Fruit fly (Drosophila melanogaster): ENCODE data around the gene CG4325.

Gene CG4325

dm6 chrX:2076412-2077357, 33.1 kb upstream of the CG4325 start, which contains the start of gene CG4025 (continued):
- TF ChIP-seq E2f2 (GFP tag; IDR thresholded peaks at IDR 0.05) (peak; percentile 83), ci (GFP tag; IDR thresholded peaks at IDR 0.05) (no peak), pzg (GFP tag; optimal IDR thresholded peaks at IDR 0.05) (peak; percentile 34), MESR4 (GFP tag; optimal IDR thresholded peaks at IDR 0.05) (peak; percentile 51)

dm6 chrX:2075846-2076377, 32.3 kb upstream of the CG4325 start, which contains the start of gene CG4045:
CG4045 (minus strand) TSS chrX:2075900.
- TF ChIP-seq CG4424 (GFP tag; optimal IDR thresholded peaks at IDR 0.05) (peak; percentile 18), salm (tag; optimal IDR thresholded peaks at IDR 0.05) (no peak), lilli (GFP tag; optimal IDR thresholded peaks at IDR 0.05) (no peak), pzg (GFP tag; optimal IDR thresholded peaks at IDR 0.05) (peak; percentile 20), D19A (tag; optimal IDR thresholded peaks at IDR 0.05) (peak; percentile 3), Awh (GFP tag; IDR thresholded peaks at IDR 0.05) (no peak), nmo (GFP tag; optimal IDR thresholded peaks at IDR 0.05) (peak; percentile 16), CG31441 (GFP tag; IDR thresholded peaks at IDR 0.05) (0 out of 2 replicates have a peak, but pooled peaks have one; percentile 18), fd64A (GFP tag; optimal IDR thresholded peaks at IDR 0.05) (no peak), MBD-R2 (GFP tag; IDR thresholded peaks at IDR 0.05) (peak; percentile 64; the same call in 1 of the 2 replicates), sqz (GFP tag; optimal IDR thresholded peaks at IDR 0.05) (no peak), wek (GFP tag; optimal IDR thresholded peaks at IDR 0.05) (peak; percentile 83), hbn (GFP tag; IDR thresholded peaks at IDR 0.05; ENCODE audit: partially characterized antibody) (peak; percentile 47; the same call in 1 of the 2 replicates), Hr51 (GFP tag; optimal IDR thresholded peaks at IDR 0.05) (peak in 1 of 2 experiments; percentile 15), HmgD (GFP tag; optimal IDR thresholded peaks at IDR 0.05) (no peak), CG2889 (GFP tag; IDR thresholded peaks at IDR 0.05) (no peak), jumu (GFP tag; optimal IDR thresholded peaks at IDR 0.05) (no peak), grau (tag; optimal IDR thresholded peaks at IDR 0.05) (peak; percentile 28), CG17361 (GFP tag; IDR thresholded peaks at IDR 0.05) (0 out of 3 replicates have a peak, but pooled peaks have one; percentile 21), maf-S (GFP tag; optimal IDR thresholded peaks at IDR 0.05) (no peak), CoRest (tag; optimal IDR thresholded peaks at IDR 0.05) (peak; percentile 2), Sry-β (GFP tag; optimal IDR thresholded peaks at IDR 0.05) (peak; percentile 40), CG3065 (GFP tag; optimal IDR thresholded peaks at IDR 0.05) (no peak), CG42726 (GFP tag; IDR thresholded peaks at IDR 0.05; ENCODE audit: partially characterized antibody) (no peak), peb (GFP tag; IDR thresholded peaks at IDR 0.05) (no peak), MESR4 (GFP tag; optimal IDR thresholded peaks at IDR 0.05) (no peak), CG11504 (tag; optimal IDR thresholded peaks at IDR 0.05) (peak; percentile 39), row (GFP tag; IDR thresholded peaks at IDR 0.05) (peak; percentile 54), Hmr (GFP tag; optimal IDR thresholded peaks at IDR 0.05) (no peak), D (optimal IDR thresholded peaks at IDR 0.05) (no peak), D (GFP tag; optimal IDR thresholded peaks at IDR 0.05) (no peak), CG15514 (GFP tag; optimal IDR thresholded peaks at IDR 0.05) (peak; percentile 19), ash1 (GFP tag; optimal IDR thresholded peaks at IDR 0.05) (no peak), Lhr (GFP tag; optimal IDR thresholded peaks at IDR 0.05) (no peak), CG9876 (GFP tag; optimal IDR thresholded peaks at IDR 0.05) (no peak), lab (GFP tag; optimal IDR thresholded peaks at IDR 0.05) (peak; percentile 1), CG30020 (tag; optimal IDR thresholded peaks at IDR 0.05) (no peak), Nf-YA (GFP tag; IDR thresholded peaks at IDR 0.05) (no peak), CG18262 (tag; optimal IDR thresholded peaks at IDR 0.05) (peak; percentile 17), sug (tag; optimal IDR thresholded peaks at IDR 0.05) (peak; percentile 6), lola (GFP tag; optimal IDR thresholded peaks at IDR 0.05) (no peak), CG2712 (tag; optimal IDR thresholded peaks at IDR 0.05) (peak; percentile 23), CG14710 (tag; optimal IDR thresholded peaks at IDR 0.05) (peak; percentile 12)
